Fruit fly (Drosophila melanogaster) Kc167 (cell line): ENCODE data around the gene CG32708.

ENCODE experiments used
- h ChIP-seq: fragments of >200 bp; optimal IDR thresholded peaks from 3 replicates; lab custom pipeline; 2018; ENCODE audit warnings: missing external identifiers
- insv ChIP-seq: fragments of >200 bp; optimal IDR thresholded peaks from 3 replicates; lab custom pipeline; 2018; ENCODE audit warnings: missing external identifiers
- psq ChIP-seq: fragments of >200 bp; optimal IDR thresholded peaks from 2 replicates; lab custom pipeline; 2017; ENCODE audit warnings: missing external identifiers
- ttk ChIP-seq: sonication (Bioruptor generic); optimal IDR thresholded peaks from 2 replicates; lab custom pipeline; 2017; ENCODE audit warnings: missing external identifiers

DNA sequence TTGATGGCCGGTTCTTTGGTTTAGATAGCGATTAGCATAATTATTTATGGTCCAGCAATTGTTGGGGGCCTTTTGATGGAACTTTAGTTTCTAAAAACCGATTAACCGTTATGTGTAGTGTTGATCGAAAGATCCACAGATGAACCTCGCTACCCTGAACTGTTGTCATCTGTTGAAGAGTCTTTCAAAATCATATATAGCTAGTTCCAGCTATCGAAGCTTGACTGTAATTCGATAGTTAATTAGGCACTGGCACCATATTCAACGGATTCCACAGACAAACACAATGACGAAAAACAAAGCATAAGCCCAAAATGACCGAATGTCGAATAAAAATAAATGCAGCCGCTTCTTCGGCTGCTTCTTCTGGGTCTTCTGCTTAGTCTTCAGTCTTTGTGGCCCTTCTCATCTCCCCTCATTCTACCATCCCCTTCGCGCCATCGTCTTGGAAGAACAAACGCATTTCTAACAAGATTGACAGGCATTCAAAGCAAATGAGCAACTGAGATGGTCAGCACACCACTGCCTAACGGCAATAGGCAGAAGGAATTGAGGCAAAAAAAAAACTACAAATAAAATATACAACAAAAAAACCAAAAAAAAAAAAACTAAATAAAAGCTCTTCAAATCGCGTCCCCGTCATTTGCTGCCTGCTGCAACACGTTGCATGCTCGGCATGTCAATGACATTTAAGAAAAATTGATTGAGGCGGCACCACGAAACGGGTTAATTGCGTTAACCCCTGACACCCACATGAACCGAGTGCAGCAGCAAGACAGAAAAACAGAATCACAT lies 41.8 kb upstream of the CG32708 start:
- TF ChIP-seq h (lab: Kevin White, UChicago) (no peak), insv (lab: Kevin White, UChicago) (no peak), psq (no peak), ttk (lab: Kevin White, UChicago) (no peak)
